Worm (Caenorhabditis elegans): ENCODE data around the gene T24E12.6.

T24E12.6 gene

DNA sequence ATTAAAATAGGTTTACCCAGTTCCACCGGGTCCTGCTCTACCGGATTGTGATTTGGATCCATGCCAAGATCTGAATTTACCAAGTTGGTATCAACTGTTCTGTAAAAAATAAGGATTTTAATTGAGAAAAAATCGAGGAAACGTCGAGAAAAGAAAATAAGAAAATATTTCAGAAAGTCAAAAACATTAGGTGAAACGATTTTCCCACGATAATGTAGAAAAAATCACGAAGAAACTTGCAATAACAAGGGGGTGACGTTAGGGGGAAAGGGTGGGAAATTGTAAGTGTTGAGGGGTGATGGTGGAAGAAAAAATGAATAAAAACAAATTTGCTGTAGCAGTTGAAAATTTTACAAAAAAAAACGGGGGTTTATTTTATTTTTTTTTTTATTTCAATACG is 11.6 kb upstream of the T24E12.6 start, which contains the start of gene T24E12.10:
T24E12.10 (minus strand) TSS at position 101 of the 400 bp plus-strand sequence.
- TF ChIP-seq efl-1 (optimal IDR thresholded peaks at IDR 0.05) (no peak), efl-1 (GFP tag; optimal IDR thresholded peaks at IDR 0.05 in 1 of 2) (peak in 1 of 2 experiments; percentile 15), hpl-2 (GFP tag; optimal IDR thresholded peaks at IDR 0.05) (no peak), mep-1 (tag; optimal IDR thresholded peaks at IDR 0.05) (no peak)

DNA sequence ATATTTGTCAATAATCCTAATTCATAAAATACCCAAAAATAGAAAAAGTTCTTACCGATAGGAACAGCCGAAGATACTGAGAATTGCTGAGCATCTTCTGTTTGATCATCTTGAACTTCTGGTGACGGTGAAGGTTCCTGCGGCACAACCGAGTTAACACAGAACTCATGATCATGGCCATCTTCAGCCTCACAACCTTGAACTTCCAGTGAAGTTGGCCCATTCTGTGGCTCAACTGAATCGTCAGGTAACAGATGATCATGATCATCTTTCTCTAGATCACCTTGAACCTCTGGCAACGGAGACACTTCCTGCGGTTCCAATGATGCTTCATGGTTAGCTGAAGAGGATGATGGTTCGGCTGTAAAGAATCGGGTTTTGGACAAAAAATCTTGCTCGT is 10.1 kb upstream of the T24E12.6 start:
- TF ChIP-seq nhr-47 (tag; optimal IDR thresholded peaks at IDR 0.05) = no peak
- TF ChIP-seq vab-15 (tag; optimal IDR thresholded peaks at IDR 0.05) = no peak
- no peak for TF ChIP-seq swsn-7 (tag; optimal IDR thresholded peaks at IDR 0.05)
- TF ChIP-seq sox-4 (tag; optimal IDR thresholded peaks at IDR 0.05) = no peak
- TF ChIP-seq aly-2 (tag; optimal IDR thresholded peaks at IDR 0.05) = no peak
- no peak for TF ChIP-seq fkh-4 (tag; optimal IDR thresholded peaks at IDR 0.05; ENCODE audit: borderline replicate concordance)
- TF ChIP-seq pag-3 (tag; optimal IDR thresholded peaks at IDR 0.05; ENCODE audit: borderline replicate concordance, insufficient read depth) = no peak
- no peak for TF ChIP-seq nhr-77 (tag; optimal IDR thresholded peaks at IDR 0.05)
- no peak for TF ChIP-seq lin-39 (tag; optimal IDR thresholded peaks at IDR 0.05)
- no peak for TF ChIP-seq lir-3 (tag; optimal IDR thresholded peaks at IDR 0.05; ENCODE audit: poor library complexity)
- no peak for TF ChIP-seq lin-35 (GFP tag; optimal IDR thresholded peaks at IDR 0.05)
- no peak for TF ChIP-seq ceh-8 (GFP tag; optimal IDR thresholded peaks at IDR 0.05)
- TF ChIP-seq irx-1 (tag; optimal IDR thresholded peaks at IDR 0.05) = no peak
- no peak for TF ChIP-seq ama-1 (optimal IDR thresholded peaks at IDR 0.05)
- no peak for TF ChIP-seq mdl-1 (tag; optimal IDR thresholded peaks at IDR 0.05)
- no peak for TF ChIP-seq nhr-71 (tag; optimal IDR thresholded peaks at IDR 0.05)
- TF ChIP-seq skn-1 (tag; optimal IDR thresholded peaks at IDR 0.05) = no peak
- TF ChIP-seq grh-1 (GFP tag; IDR thresholded peaks at IDR 0.05) = no peak
- TF ChIP-seq tbx-2 (tag; optimal IDR thresholded peaks at IDR 0.05) = no peak
- no peak for TF ChIP-seq fkh-10 (GFP tag; optimal IDR thresholded peaks at IDR 0.05)

DNA sequence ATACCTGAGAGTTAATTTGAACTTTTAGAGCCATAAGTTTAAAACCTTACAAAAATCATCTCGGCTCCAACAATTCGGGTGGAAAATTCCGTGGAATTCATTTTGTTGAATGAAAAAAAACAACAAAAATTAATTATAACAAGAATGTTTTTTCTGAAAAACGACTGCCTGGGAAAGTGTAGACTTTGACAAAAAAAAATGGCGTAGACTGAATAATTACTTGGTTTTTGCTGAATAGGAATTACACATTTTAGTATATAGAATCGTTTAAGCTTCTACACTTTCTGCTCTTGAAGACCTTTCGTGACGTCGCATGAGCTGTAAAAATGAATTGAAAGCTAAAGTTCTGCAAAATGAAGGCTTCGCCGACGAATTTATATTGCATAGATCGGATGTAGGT is 3.0 kb upstream of the T24E12.6 start, which contains the start of gene srx-112:
srx-112 (minus strand) TSS at position 101 of the 400 bp plus-strand sequence.
- TF ChIP-seq unc-86 (tag; optimal IDR thresholded peaks at IDR 0.05) (no peak), zip-4 (GFP tag; optimal IDR thresholded peaks at IDR 0.05) (no peak), lin-15B (tag; optimal IDR thresholded peaks at IDR 0.05) (no peak), unc-98 (GFP tag; IDR thresholded peaks at IDR 0.05) (no peak), hlh-17 (GFP tag; optimal IDR thresholded peaks at IDR 0.05; ENCODE audit: borderline replicate concordance) (no peak), pqm-1 (tag; optimal IDR thresholded peaks at IDR 0.05) (no peak), nhr-77 (tag; optimal IDR thresholded peaks at IDR 0.05) (no peak), lin-35 (GFP tag; optimal IDR thresholded peaks at IDR 0.05) (no peak), pax-3 (tag; optimal IDR thresholded peaks at IDR 0.05) (no peak), fkh-10 (GFP tag; optimal IDR thresholded peaks at IDR 0.05) (no peak), swsn-7 (tag; optimal IDR thresholded peaks at IDR 0.05) (no peak), nhr-28 (tag; optimal IDR thresholded peaks at IDR 0.05) (no peak), skn-1 (tag; optimal IDR thresholded peaks at IDR 0.05) (no peak), jun-1 (tag; optimal IDR thresholded peaks at IDR 0.05) (no peak), ceh-90 (tag; optimal IDR thresholded peaks at IDR 0.05) (no peak), egl-13 (tag; optimal IDR thresholded peaks at IDR 0.05) (no peak), mdl-1 (tag; optimal IDR thresholded peaks at IDR 0.05) (no peak), ama-1 (optimal IDR thresholded peaks at IDR 0.05) (no peak)

DNA sequence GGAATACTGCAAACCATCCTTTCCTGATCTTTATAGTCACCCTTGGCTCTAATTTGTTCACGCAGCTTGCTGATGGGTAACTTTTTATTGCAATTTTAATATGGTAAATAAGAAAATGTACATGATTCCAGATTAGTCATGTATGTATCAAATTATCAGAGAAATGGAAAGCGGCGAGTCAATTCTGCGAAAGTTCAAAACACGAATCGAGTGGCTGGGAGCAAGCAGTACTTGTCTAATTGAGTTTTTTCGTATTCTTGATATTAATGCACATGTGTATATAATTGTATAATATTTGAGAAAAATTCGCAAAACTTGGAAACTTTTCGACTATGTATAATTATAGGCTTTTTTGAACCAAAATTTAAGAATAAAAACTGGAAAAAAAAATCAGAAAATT is 2.5 kb downstream of the T24E12.6 start, which contains the start of gene T24E12.12:
T24E12.12 (plus strand) TSS at position 281 of the 400 bp plus-strand sequence.
- peak; percentile 52 for TF ChIP-seq nhr-71 (tag; optimal IDR thresholded peaks at IDR 0.05)
- no peak for TF ChIP-seq nhr-28 (tag; optimal IDR thresholded peaks at IDR 0.05)
- peak; percentile 55 for TF ChIP-seq fkh-8 (tag; optimal IDR thresholded peaks at IDR 0.05)

Data from whole organism, L1 larva.